Fruit fly (Drosophila melanogaster): ENCODE measurements around the gene Trc8.

The Trc8 gene

DNA sequence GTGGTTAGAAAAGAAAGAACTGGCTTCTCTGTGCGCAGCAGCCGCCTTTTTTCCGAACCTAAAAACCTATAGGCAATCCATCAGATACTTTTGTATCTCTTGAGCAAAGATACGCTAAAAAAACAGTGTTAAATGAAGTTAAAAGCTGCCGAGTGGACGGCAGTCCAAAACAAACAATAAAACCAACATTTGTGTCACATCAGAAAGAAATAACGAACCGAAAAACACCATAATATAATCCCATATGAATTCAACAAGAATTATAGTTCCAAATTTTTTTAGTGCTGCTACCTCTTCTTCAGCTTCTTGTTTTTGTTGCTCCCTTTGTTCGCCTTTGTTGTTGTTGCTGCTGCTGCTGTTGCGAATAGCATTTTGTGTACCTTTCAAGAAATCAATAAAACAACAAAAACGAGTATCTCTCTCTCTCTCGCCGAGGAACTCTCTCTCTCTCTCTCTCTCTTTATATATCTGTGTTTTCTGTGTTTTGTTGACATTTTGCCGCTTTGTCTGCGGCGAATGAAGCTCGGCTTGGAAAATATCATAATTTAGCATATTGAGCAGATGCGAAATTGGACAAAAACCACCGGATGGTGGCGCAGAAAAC is 45.7 kb downstream of the Trc8 start (continued):
- no peak for TF ChIP-seq Ets65A (GFP tag)
- TF ChIP-seq cg (GFP tag; optimal IDR thresholded peaks at IDR 0.05): no peak
- TF ChIP-seq fd96Cb (tag; optimal IDR thresholded peaks at IDR 0.05): no peak
- no peak for TF ChIP-seq trh (GFP tag; optimal IDR thresholded peaks at IDR 0.05)
- TF ChIP-seq Hmr (GFP tag; optimal IDR thresholded peaks at IDR 0.05): no peak
- no peak for TF ChIP-seq CG8765 (GFP tag; IDR thresholded peaks at IDR 0.05)
- no peak for TF ChIP-seq al (GFP tag; IDR thresholded peaks at IDR 0.05)
- TF ChIP-seq CG3407 (GFP tag; optimal IDR thresholded peaks at IDR 0.05): no peak
- TF ChIP-seq CG7745 (tag; optimal IDR thresholded peaks at IDR 0.05): no peak
- peak; percentile 99 for TF ChIP-seq onecut (GFP tag; IDR thresholded peaks at IDR 0.05)
- TF ChIP-seq CG6765 (GFP tag; optimal IDR thresholded peaks at IDR 0.05): no peak
- peak; percentile 7 for TF ChIP-seq CoRest (tag; optimal IDR thresholded peaks at IDR 0.05)
- TF ChIP-seq CG15696 (tag; optimal IDR thresholded peaks at IDR 0.05): no peak
- TF ChIP-seq seq (GFP tag; IDR thresholded peaks at IDR 0.05): no peak; the same call in 1 of the 2 replicates
- peak; percentile 63 for TF ChIP-seq Aef1 (GFP tag; IDR thresholded peaks at IDR 0.05)
- peak; percentile 79; the same call in 2 of the 4 replicates for TF ChIP-seq chinmo (GFP tag; IDR thresholded peaks at IDR 0.05; ENCODE audit: partially characterized antibody)
- no peak for TF ChIP-seq Hr51 (GFP tag; optimal IDR thresholded peaks at IDR 0.05)
- TF ChIP-seq CG1647 (GFP tag; optimal IDR thresholded peaks at IDR 0.05): no peak
- no peak for TF ChIP-seq tap (tag; optimal IDR thresholded peaks at IDR 0.05)
- TF ChIP-seq CG4360 (GFP tag; IDR thresholded peaks at IDR 0.05): peak; percentile 98
- no peak for TF ChIP-seq tgo (GFP tag; IDR thresholded peaks at IDR 0.05)
- TF ChIP-seq sqz (GFP tag; optimal IDR thresholded peaks at IDR 0.05): peak; percentile 2
- no peak for TF ChIP-seq HLHmδ (GFP tag; optimal IDR thresholded peaks at IDR 0.05)
- TF ChIP-seq crc (GFP tag; optimal IDR thresholded peaks at IDR 0.05): no peak
- TF ChIP-seq CG1603 (tag; optimal IDR thresholded peaks at IDR 0.05): no peak

DNA sequence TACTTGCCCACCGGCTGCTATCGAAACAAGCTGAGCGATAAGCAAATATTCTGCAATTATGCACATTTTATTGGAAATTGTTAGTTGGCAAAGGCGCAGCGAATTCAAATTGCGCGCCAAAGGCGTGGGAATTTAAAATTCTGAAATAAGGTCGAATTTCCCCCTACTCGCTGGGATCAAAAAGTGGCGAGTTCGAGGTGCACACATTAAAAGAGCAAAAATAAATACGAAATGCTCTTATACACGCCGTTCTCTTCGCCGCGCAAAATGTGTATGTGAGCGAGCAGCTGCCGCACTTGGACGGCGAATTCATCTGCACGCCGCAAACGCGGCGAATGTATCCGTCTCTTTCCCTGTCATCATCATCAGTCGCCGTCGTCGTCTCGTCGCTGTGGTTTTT is 46.4 kb downstream of the Trc8 start:
- TF ChIP-seq chinmo (GFP tag; IDR thresholded peaks at IDR 0.05; ENCODE audit: partially characterized antibody): peak; percentile 89; the same call in 2 of the 4 replicates
- TF ChIP-seq CG1832 (GFP tag; optimal IDR thresholded peaks at IDR 0.05): peak; percentile 35
- TF ChIP-seq NK7.1 (GFP tag; optimal IDR thresholded peaks at IDR 0.05): no peak
- no peak for TF ChIP-seq tx (GFP tag; optimal IDR thresholded peaks at IDR 0.05)
- 0 out of 2 replicates have a peak, but pooled peaks have one; percentile 16 for TF ChIP-seq Rfx (GFP tag; IDR thresholded peaks at IDR 0.05)
- TF ChIP-seq CG10543 (GFP tag; optimal IDR thresholded peaks at IDR 0.05): no peak
- TF ChIP-seq cg (GFP tag; optimal IDR thresholded peaks at IDR 0.05): peak; percentile 37
- TF ChIP-seq ken (GFP tag; IDR thresholded peaks at IDR 0.05): no peak
- TF ChIP-seq Trl (optimal IDR thresholded peaks at IDR 0.05): peak; percentile 64 to 77
- no peak for TF ChIP-seq Trl (GFP tag; optimal IDR thresholded peaks at IDR 0.05)
- TF ChIP-seq vvl (GFP tag; IDR thresholded peaks at IDR 0.05): no peak
- TF ChIP-seq hbn (GFP tag; IDR thresholded peaks at IDR 0.05; ENCODE audit: partially characterized antibody): peak; percentile 33; the same call in 1 of the 2 replicates
- TF ChIP-seq Pdp1 (GFP tag; optimal IDR thresholded peaks at IDR 0.05): no peak
- TF ChIP-seq CG13287 (GFP tag; IDR thresholded peaks at IDR 0.05; ENCODE audit: partially characterized antibody): peak; percentile 29
- no peak for TF ChIP-seq vnd (GFP tag; IDR thresholded peaks at IDR 0.05; ENCODE audit: partially characterized antibody)
- no peak for TF ChIP-seq az2 (GFP tag; optimal IDR thresholded peaks at IDR 0.05)
- TF ChIP-seq Dp (GFP tag; optimal IDR thresholded peaks at IDR 0.05): peak; percentile 81
- TF ChIP-seq CG12155 (GFP tag; optimal IDR thresholded peaks at IDR 0.05): peak; percentile 98
- peak; percentile 42; the same call in 1 of the 3 replicates for TF ChIP-seq ci (GFP tag; IDR thresholded peaks at IDR 0.05)
- peak; percentile 47 for TF ChIP-seq fru (optimal IDR thresholded peaks at IDR 0.05)
- no peak for TF ChIP-seq D (optimal IDR thresholded peaks at IDR 0.05)
- TF ChIP-seq D (GFP tag; optimal IDR thresholded peaks at IDR 0.05): no peak
- peak; percentile 91 for TF ChIP-seq E2f2 (GFP tag; IDR thresholded peaks at IDR 0.05)
- no peak for TF ChIP-seq chn (GFP tag; optimal IDR thresholded peaks at IDR 0.05)
- peak in 1 of 3 experiments; percentile 33 for TF ChIP-seq Stat92E (GFP tag; optimal IDR thresholded peaks at IDR 0.05)
- TF ChIP-seq CG3163 (GFP tag; optimal IDR thresholded peaks at IDR 0.05): peak; percentile 87
- no peak for TF ChIP-seq wor (GFP tag; IDR thresholded peaks at IDR 0.05)
- TF ChIP-seq sens (GFP tag): peak; percentile 35
